Worm (Caenorhabditis elegans): Measurements from ENCODE around the gene ceph-41.

Gene ceph-41

ce11 chrIV:8152688-8153087 lies 25.7 kb downstream of the ceph-41 start:
- TF ChIP-seq fos-1 (tag; optimal IDR thresholded peaks at IDR 0.05) = peak; percentile 56
- TF ChIP-seq ztf-4 (tag; optimal IDR thresholded peaks at IDR 0.05) = no peak
- TF ChIP-seq nhr-25 (tag; optimal IDR thresholded peaks at IDR 0.05) = no peak
- TF ChIP-seq sem-4 (tag; optimal IDR thresholded peaks at IDR 0.05) = no peak
- TF ChIP-seq nhr-6 (tag; optimal IDR thresholded peaks at IDR 0.05) = no peak

ce11 chrIV:8153163-8153562 lies 26.2 kb downstream of the ceph-41 start:
- TF ChIP-seq nhr-12 (tag; optimal IDR thresholded peaks at IDR 0.05) (no peak), elt-1 (tag; optimal IDR thresholded peaks at IDR 0.05) (no peak), nhr-25 (tag; optimal IDR thresholded peaks at IDR 0.05) (no peak), ztf-11 (tag; optimal IDR thresholded peaks at IDR 0.05) (no peak), sma-3 (GFP tag; optimal IDR thresholded peaks at IDR 0.05) (no peak), nhr-237 (tag; optimal IDR thresholded peaks at IDR 0.05) (no peak), snpc-4 (tag; optimal IDR thresholded peaks at IDR 0.05) (no peak), elt-3 (tag; optimal IDR thresholded peaks at IDR 0.05) (no peak), zag-1 (tag; optimal IDR thresholded peaks at IDR 0.05) (no peak), unc-39 (tag; optimal IDR thresholded peaks at IDR 0.05) (no peak)

ce11 chrIV:8154966-8155365 lies 28.0 kb downstream of the ceph-41 start:
- TF ChIP-seq nhr-25 (tag; optimal IDR thresholded peaks at IDR 0.05) (no peak), nhr-21 (tag; optimal IDR thresholded peaks at IDR 0.05) (no peak), R02D3.7 (tag; optimal IDR thresholded peaks at IDR 0.05) (no peak), mdl-1 (tag; optimal IDR thresholded peaks at IDR 0.05) (no peak), nhr-237 (tag; optimal IDR thresholded peaks at IDR 0.05) (no peak), ztf-1 (GFP tag; conservative IDR thresholded peaks at IDR 0.05) (no peak), unc-39 (tag; optimal IDR thresholded peaks at IDR 0.05) (no peak)

ce11 chrIV:8157161-8157560 lies 30.2 kb downstream of the ceph-41 start, which contains the start of gene B0218.5:
B0218.5 (minus strand) TSS chrIV:8157261.
- TF ChIP-seq ztf-4 (tag; optimal IDR thresholded peaks at IDR 0.05) (no peak), unc-62 (GFP tag; optimal IDR thresholded peaks at IDR 0.05) (no peak), nhr-77 (tag; optimal IDR thresholded peaks at IDR 0.05) (no peak)

ce11 chrIV:8159087-8159486 lies 32.1 kb downstream of the ceph-41 start, which contains the start of gene faah-1:
faah-1 (plus strand) TSS chrIV:8159387.
- TF ChIP-seq nhr-25 (tag; optimal IDR thresholded peaks at IDR 0.05) = no peak
- no peak for TF ChIP-seq unc-62 (GFP tag; optimal IDR thresholded peaks at IDR 0.05)
- TF ChIP-seq nhr-21 (tag; optimal IDR thresholded peaks at IDR 0.05) = no peak
- TF ChIP-seq ZK546.5 (tag; optimal IDR thresholded peaks at IDR 0.05) = no peak
- no peak for TF ChIP-seq ztf-4 (tag; optimal IDR thresholded peaks at IDR 0.05)
- TF ChIP-seq snpc-4 (tag; optimal IDR thresholded peaks at IDR 0.05) = no peak
- no peak for TF ChIP-seq nhr-11 (tag; optimal IDR thresholded peaks at IDR 0.05)
- no peak for TF ChIP-seq F13H6.1 (tag; optimal IDR thresholded peaks at IDR 0.05)
- TF ChIP-seq alr-1 (tag; optimal IDR thresholded peaks at IDR 0.05) = no peak
- no peak for TF ChIP-seq zag-1 (tag; optimal IDR thresholded peaks at IDR 0.05)
- TF ChIP-seq skn-1 (tag; optimal IDR thresholded peaks at IDR 0.05) = no peak
- TF ChIP-seq sma-3 (GFP tag; optimal IDR thresholded peaks at IDR 0.05) = no peak
- TF ChIP-seq mab-5 (tag; optimal IDR thresholded peaks at IDR 0.05) = no peak
- TF ChIP-seq mbf-1 (tag; optimal IDR thresholded peaks at IDR 0.05) = no peak

- no peak for TF ChIP-seq snpc-4 (tag; optimal IDR thresholded peaks at IDR 0.05)
- peak; percentile 1 for TF ChIP-seq fos-1 (tag; optimal IDR thresholded peaks at IDR 0.05)
Measured at ce11 chrIV:8159995-8160394, 33.0 kb downstream of the ceph-41 start.

ce11 chrIV:8161774-8162173 lies 34.8 kb downstream of the ceph-41 start:
- TF ChIP-seq lin-39 (tag; optimal IDR thresholded peaks at IDR 0.05) (no peak), fos-1 (tag; optimal IDR thresholded peaks at IDR 0.05) (peak; percentile 52)

- TF ChIP-seq lsy-2 (tag; optimal IDR thresholded peaks at IDR 0.05) (no peak), fos-1 (tag; optimal IDR thresholded peaks at IDR 0.05) (peak; percentile 63), ztf-11 (tag; optimal IDR thresholded peaks at IDR 0.05) (no peak), ceh-16 (tag; optimal IDR thresholded peaks at IDR 0.05) (no peak), skn-1 (tag; optimal IDR thresholded peaks at IDR 0.05) (peak; percentile 2), ZK546.5 (tag; optimal IDR thresholded peaks at IDR 0.05) (no peak), sma-9 (GFP tag; optimal IDR thresholded peaks at IDR 0.05) (peak; percentile 26), sma-9 (tag; optimal IDR thresholded peaks at IDR 0.05) (no peak), nhr-11 (tag; optimal IDR thresholded peaks at IDR 0.05) (no peak)
Measured at ce11 chrIV:8163687-8164086, 36.7 kb downstream of the ceph-41 start, which contains the start of gene clec-51. clec-51 (minus strand) TSS chrIV:8163800.
